Fruit fly (Drosophila melanogaster) S2 (cell line): Measurements from ENCODE around the gene nerfin-1.

Experiments used
- CG8478 ChIP-seq: fragments of >200 bp; optimal IDR thresholded peaks from 2 replicates; lab custom pipeline; 2018
- CTCF ChIP-seq, 2 experiments: fragments of >200 bp; optimal IDR thresholded peaks; 2 replicates each; lab custom pipeline; 2018

dm6 chr3L:876087-876486 lies 32.8 kb upstream of the nerfin-1 start:
- TF ChIP-seq CG8478, result no peak
- TF ChIP-seq CTCF (optimal IDR thresholded peaks at IDR 0.05; lab: Kevin White, UChicago), result no peak
